Worm (Caenorhabditis elegans): ENCODE results near the gene srbc-23.

srbc-23 gene

DNA sequence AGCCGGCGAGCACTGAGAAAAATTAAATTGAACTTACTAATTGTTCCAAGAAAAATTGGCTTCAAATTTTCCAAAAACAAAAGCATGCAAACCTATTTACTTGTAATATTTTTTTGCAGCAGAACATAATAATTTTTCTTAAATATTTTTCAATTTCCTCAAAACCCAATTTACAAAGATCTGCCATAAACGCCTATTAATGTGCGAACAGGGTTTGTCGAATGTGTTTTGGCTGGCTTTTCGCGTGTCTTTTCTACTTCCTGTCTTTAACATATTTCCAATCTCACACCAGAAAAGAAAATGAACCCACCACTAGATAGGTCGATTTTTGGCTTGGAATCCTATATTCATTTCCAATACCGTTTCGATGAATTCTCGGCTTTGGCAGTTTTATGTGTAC is 21.9 kb downstream of the srbc-23 start, which contains the start of gene C45H4.18:
C45H4.18 (plus strand) TSS at position 301 of the 400 bp plus-strand sequence.
- TF ChIP-seq ceh-36 (tag; optimal IDR thresholded peaks at IDR 0.05) (no peak), ceh-13 (GFP tag; optimal IDR thresholded peaks at IDR 0.05) (no peak), hmbx-1 (tag; optimal IDR thresholded peaks at IDR 0.05) (no peak), B0310.2 (tag; optimal IDR thresholded peaks at IDR 0.05) (no peak), ama-1 (optimal IDR thresholded peaks at IDR 0.05) (no peak), aly-1 (tag; optimal IDR thresholded peaks at IDR 0.05) (no peak), flt-1 (GFP tag; IDR thresholded peaks at IDR 0.05) (no peak), tbx-37 (GFP tag; conservative IDR thresholded peaks at IDR 0.05) (no peak), ets-7 (tag; optimal IDR thresholded peaks at IDR 0.05) (no peak), tra-4 (tag; optimal IDR thresholded peaks at IDR 0.05) (no peak), tbx-11 (GFP tag; IDR thresholded peaks at IDR 0.05) (no peak), sea-1 (GFP tag; conservative IDR thresholded peaks at IDR 0.05) (no peak), hnd-1 (tag; optimal IDR thresholded peaks at IDR 0.05) (no peak), hmg-4 (GFP tag; optimal IDR thresholded peaks at IDR 0.05) (no peak), scrt-1 (GFP tag; IDR thresholded peaks at IDR 0.05) (no peak)

ce11 chrV:2177307-2177764 is 24.0 kb downstream of the srbc-23 start, which contains the start of gene srbc-17:
TSS of gene srbc-17 (plus strand) at chrV:2177714.
- TF ChIP-seq ama-1 (optimal IDR thresholded peaks at IDR 0.05) (no peak), tbx-37 (GFP tag; conservative IDR thresholded peaks at IDR 0.05) (no peak), B0310.2 (tag; optimal IDR thresholded peaks at IDR 0.05) (no peak), hmg-4 (GFP tag; optimal IDR thresholded peaks at IDR 0.05) (no peak), sea-1 (GFP tag; conservative IDR thresholded peaks at IDR 0.05) (no peak), hmbx-1 (tag; optimal IDR thresholded peaks at IDR 0.05) (no peak), tra-4 (tag; optimal IDR thresholded peaks at IDR 0.05) (no peak), ets-7 (tag; optimal IDR thresholded peaks at IDR 0.05) (no peak), pes-1 (GFP tag; IDR thresholded peaks at IDR 0.05) (no peak), hnd-1 (tag; optimal IDR thresholded peaks at IDR 0.05) (no peak), F13C5.2 (tag; optimal IDR thresholded peaks at IDR 0.05) (no peak), ceh-36 (tag; optimal IDR thresholded peaks at IDR 0.05) (no peak), aly-1 (tag; optimal IDR thresholded peaks at IDR 0.05) (no peak), scrt-1 (GFP tag; IDR thresholded peaks at IDR 0.05) (no peak), flt-1 (GFP tag; IDR thresholded peaks at IDR 0.05) (no peak), ceh-13 (GFP tag; optimal IDR thresholded peaks at IDR 0.05) (no peak), tbx-11 (GFP tag; IDR thresholded peaks at IDR 0.05) (no peak)

ce11 chrV:2179214-2179613 is 25.8 kb downstream of the srbc-23 start, which contains the start of gene cyp-33C1:
TSS of gene cyp-33C1 (plus strand) at chrV:2179514.
- TF ChIP-seq ceh-36 (tag; optimal IDR thresholded peaks at IDR 0.05): no peak
- TF ChIP-seq hnd-1 (tag; optimal IDR thresholded peaks at IDR 0.05): no peak
- no peak for TF ChIP-seq F13C5.2 (tag; optimal IDR thresholded peaks at IDR 0.05)
- no peak for TF ChIP-seq pes-1 (GFP tag; IDR thresholded peaks at IDR 0.05)
- TF ChIP-seq ceh-13 (GFP tag; optimal IDR thresholded peaks at IDR 0.05): no peak
- TF ChIP-seq scrt-1 (GFP tag; IDR thresholded peaks at IDR 0.05): no peak
- no peak for TF ChIP-seq B0310.2 (tag; optimal IDR thresholded peaks at IDR 0.05)
- TF ChIP-seq tbx-37 (GFP tag; conservative IDR thresholded peaks at IDR 0.05): no peak
- TF ChIP-seq hmbx-1 (tag; optimal IDR thresholded peaks at IDR 0.05): no peak
- TF ChIP-seq tbx-11 (GFP tag; IDR thresholded peaks at IDR 0.05): no peak
- no peak for TF ChIP-seq hmg-4 (GFP tag; optimal IDR thresholded peaks at IDR 0.05)
- TF ChIP-seq sea-1 (GFP tag; conservative IDR thresholded peaks at IDR 0.05): no peak
- TF ChIP-seq ama-1 (optimal IDR thresholded peaks at IDR 0.05): no peak

- no peak for TF ChIP-seq tra-4 (tag; optimal IDR thresholded peaks at IDR 0.05)
- TF ChIP-seq aly-1 (tag; optimal IDR thresholded peaks at IDR 0.05): no peak
- TF ChIP-seq pes-1 (GFP tag; IDR thresholded peaks at IDR 0.05): no peak
- TF ChIP-seq hmg-4 (GFP tag; optimal IDR thresholded peaks at IDR 0.05): no peak
- no peak for TF ChIP-seq B0310.2 (tag; optimal IDR thresholded peaks at IDR 0.05)
- TF ChIP-seq hnd-1 (tag; optimal IDR thresholded peaks at IDR 0.05): no peak
- TF ChIP-seq sea-1 (GFP tag; conservative IDR thresholded peaks at IDR 0.05): no peak
- TF ChIP-seq ama-1 (optimal IDR thresholded peaks at IDR 0.05): no peak
- TF ChIP-seq ceh-36 (tag; optimal IDR thresholded peaks at IDR 0.05): no peak
- no peak for TF ChIP-seq ceh-13 (GFP tag; optimal IDR thresholded peaks at IDR 0.05)
- no peak for TF ChIP-seq tbx-11 (GFP tag; IDR thresholded peaks at IDR 0.05)
- no peak for TF ChIP-seq ets-7 (tag; optimal IDR thresholded peaks at IDR 0.05)
- TF ChIP-seq tbx-37 (GFP tag; conservative IDR thresholded peaks at IDR 0.05): no peak
- TF ChIP-seq hmbx-1 (tag; optimal IDR thresholded peaks at IDR 0.05): no peak
- no peak for TF ChIP-seq scrt-1 (GFP tag; IDR thresholded peaks at IDR 0.05)
- TF ChIP-seq flt-1 (GFP tag; IDR thresholded peaks at IDR 0.05): no peak
- TF ChIP-seq F13C5.2 (tag; optimal IDR thresholded peaks at IDR 0.05): no peak
Observed at ce11 chrV:2181738-2182137, 28.4 kb downstream of the srbc-23 start, which contains the start of gene srbc-16. TSS of gene srbc-16 (plus strand) at chrV:2182038.

DNA sequence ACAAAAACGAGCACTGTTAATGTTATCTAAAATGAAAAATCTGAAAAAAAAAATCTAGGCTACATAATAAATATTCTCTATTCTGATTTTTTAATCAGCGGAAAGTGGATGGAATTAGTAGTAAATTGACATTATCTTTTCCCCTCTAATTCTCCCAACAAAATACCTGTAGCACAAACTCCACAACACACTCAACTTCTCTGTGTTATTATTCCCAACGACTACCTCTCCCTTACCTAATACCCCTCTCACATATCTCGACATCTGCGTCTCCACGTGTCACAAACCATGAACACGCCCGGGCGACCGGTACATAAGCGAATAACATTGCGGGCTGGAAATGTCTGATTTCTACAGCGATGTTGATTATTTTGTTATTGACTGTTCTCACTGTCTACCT is 29.8 kb downstream of the srbc-23 start, which contains the start of gene cyp-33C2:
cyp-33C2 (plus strand) TSS at position 327 of the 400 bp plus-strand sequence.
- TF ChIP-seq ama-1 (optimal IDR thresholded peaks at IDR 0.05) (no peak), flt-1 (GFP tag; IDR thresholded peaks at IDR 0.05) (no peak), ets-7 (tag; optimal IDR thresholded peaks at IDR 0.05) (no peak), tra-4 (tag; optimal IDR thresholded peaks at IDR 0.05) (no peak), aly-1 (tag; optimal IDR thresholded peaks at IDR 0.05) (no peak), pes-1 (GFP tag; IDR thresholded peaks at IDR 0.05) (no peak), hnd-1 (tag; optimal IDR thresholded peaks at IDR 0.05) (no peak), ceh-36 (tag; optimal IDR thresholded peaks at IDR 0.05) (no peak), hmbx-1 (tag; optimal IDR thresholded peaks at IDR 0.05) (no peak), tbx-11 (GFP tag; IDR thresholded peaks at IDR 0.05) (no peak), ceh-13 (GFP tag; optimal IDR thresholded peaks at IDR 0.05) (no peak), F13C5.2 (tag; optimal IDR thresholded peaks at IDR 0.05) (no peak)

DNA sequence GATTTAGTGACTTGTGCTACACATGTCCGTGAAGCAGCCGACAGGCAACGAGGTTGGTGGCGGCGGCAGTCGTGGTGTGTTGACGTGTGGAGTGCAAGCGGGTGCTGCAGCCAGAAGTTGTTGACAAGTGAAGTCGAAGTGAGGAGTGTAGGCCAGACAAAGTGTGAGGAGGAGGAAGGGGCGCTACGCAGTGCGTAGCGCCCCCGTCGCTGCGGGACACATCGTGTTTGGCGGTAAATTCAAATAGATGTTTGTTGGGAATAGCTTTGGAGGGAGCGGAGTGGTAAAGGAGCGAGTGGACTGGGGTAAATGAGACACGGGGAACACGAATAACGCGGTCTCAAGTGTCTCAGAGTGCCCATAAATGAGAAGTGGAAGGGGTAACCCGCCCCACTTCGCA is 32.1 kb downstream of the srbc-23 start:
- no peak for TF ChIP-seq tra-4 (tag; optimal IDR thresholded peaks at IDR 0.05)
- TF ChIP-seq hmbx-1 (tag; optimal IDR thresholded peaks at IDR 0.05): no peak
- no peak for TF ChIP-seq B0310.2 (tag; optimal IDR thresholded peaks at IDR 0.05)
- TF ChIP-seq ets-7 (tag; optimal IDR thresholded peaks at IDR 0.05): no peak
- TF ChIP-seq ama-1 (optimal IDR thresholded peaks at IDR 0.05): no peak

- TF ChIP-seq ets-7 (tag; optimal IDR thresholded peaks at IDR 0.05) (no peak), hmbx-1 (tag; optimal IDR thresholded peaks at IDR 0.05) (no peak), aly-1 (tag; optimal IDR thresholded peaks at IDR 0.05) (no peak), tbx-11 (GFP tag; IDR thresholded peaks at IDR 0.05) (no peak), ceh-13 (GFP tag; optimal IDR thresholded peaks at IDR 0.05) (no peak), hnd-1 (tag; optimal IDR thresholded peaks at IDR 0.05) (no peak), ceh-36 (tag; optimal IDR thresholded peaks at IDR 0.05) (no peak), hmg-4 (GFP tag; optimal IDR thresholded peaks at IDR 0.05) (no peak), tra-4 (tag; optimal IDR thresholded peaks at IDR 0.05) (no peak)
Observed at ce11 chrV:2187864-2188345, 34.5 kb downstream of the srbc-23 start, which contains the start of gene Y5H2B.3. TSS of gene Y5H2B.3 (plus strand) at chrV:2188295.
